Fruit fly (Drosophila melanogaster) whole organism, pupa: ENCODE results near the gene sdt.

Experiments used
- CG13204 ChIP-seq: fragments of 200-800 bp; sonication (Bioruptor generic); optimal IDR thresholded peaks from 2 replicates; lab custom pipeline; 2018; ENCODE audit warnings: missing biosample characterization, mild to moderate bottlenecking, missing genetic modification characterization, moderate library complexity
- CG32121 ChIP-seq: fragments of 200-800 bp; sonication (Bioruptor generic); IDR thresholded peaks from 2 replicates; pipeline ENCODE4 v1.3.6; 2022; ENCODE audit warnings: missing biosample characterization, missing genetic modification characterization
- CG34367 ChIP-seq: fragments of 200-800 bp; sonication (Bioruptor generic); optimal IDR thresholded peaks from 2 replicates; lab custom pipeline; 2018; ENCODE audit warnings: missing biosample characterization, mild to moderate bottlenecking, missing genetic modification characterization
- D1 ChIP-seq: fragments of 200-800 bp; sonication (Bioruptor generic); optimal IDR thresholded peaks from 2 replicates; lab custom pipeline; 2018; ENCODE audit warnings: missing biosample characterization, mild to moderate bottlenecking, missing genetic modification characterization, moderate library complexity
- EcR ChIP-seq: fragments of 200-800 bp; sonication (Bioruptor generic); optimal IDR thresholded peaks from 3 replicates; lab custom pipeline; 2019; ENCODE audit warnings: missing biosample characterization, missing genetic modification characterization, mild to moderate bottlenecking, moderate library complexity, missing genetic modification reagents
- Pif1A ChIP-seq: fragments of 200-800 bp; sonication (Bioruptor generic); optimal IDR thresholded peaks from 3 replicates; lab custom pipeline; 2016; ENCODE audit warnings: missing biosample characterization, missing genetic modification characterization

- TF ChIP-seq CG32121 (GFP tag; lab: Robert Waterston, UW) (no peak), CG34367 (no peak), CG13204 (GFP tag; lab: Kevin White, UChicago) (no peak), D1 (no peak), EcR (no peak), Pif1A (GFP tag; lab: Kevin White, UChicago) (no peak)
These were observed 13.8 kb downstream of the sdt start for dm6 chrX:8192191-8192590.
